Worm (Caenorhabditis elegans): ENCODE results near the gene smgl-2.

ce11 chrIV:3745806-3746205, 19.8 kb downstream of the smgl-2 start:
- TF ChIP-seq hpl-2 (GFP tag; optimal IDR thresholded peaks at IDR 0.05), result no peak
- TF ChIP-seq ceh-82 (tag; optimal IDR thresholded peaks at IDR 0.05), result no peak
- TF ChIP-seq unc-62 (GFP tag; optimal IDR thresholded peaks at IDR 0.05), result no peak
- TF ChIP-seq lin-39 (tag; optimal IDR thresholded peaks at IDR 0.05), result no peak
- TF ChIP-seq hlh-17 (GFP tag; optimal IDR thresholded peaks at IDR 0.05; ENCODE audit: borderline replicate concordance), result no peak
- TF ChIP-seq mdl-1 (tag; optimal IDR thresholded peaks at IDR 0.05), result no peak
- TF ChIP-seq lir-3 (tag; optimal IDR thresholded peaks at IDR 0.05; ENCODE audit: poor library complexity), result no peak
- TF ChIP-seq ztf-11 (tag; optimal IDR thresholded peaks at IDR 0.05), result no peak
- TF ChIP-seq nhr-47 (tag; optimal IDR thresholded peaks at IDR 0.05), result no peak
- no peak for TF ChIP-seq nhr-237 (tag; optimal IDR thresholded peaks at IDR 0.05)
- TF ChIP-seq nhr-77 (tag; optimal IDR thresholded peaks at IDR 0.05), result no peak
- TF ChIP-seq dpl-1 (GFP tag; optimal IDR thresholded peaks at IDR 0.05), result no peak

Measured in whole organism, L1 larva.